Fruit fly (Drosophila melanogaster) S2 (cell line): ENCODE measurements around the gene TwdlW.
A peak's percentile ranks its signal among the peaks of the same experiment; 100 is the strongest.

ENCODE experiments used
- CG8478 ChIP-seq: fragments of >200 bp; optimal IDR thresholded peaks from 2 replicates; lab custom pipeline; 2018
- CTCF ChIP-seq, 2 experiments: fragments of >200 bp; optimal IDR thresholded peaks; 2 replicates each; lab custom pipeline; 2018

TwdlW gene

dm6 chr3R:17125339-17126044 is 16.7 kb downstream of the TwdlW start, which contains the start of gene cher:
Gene cher, minus strand, starts transcription at chr3R:17125389.
- TF ChIP-seq CTCF (optimal IDR thresholded peaks at IDR 0.05; lab: Kevin White, UChicago), result no peak

dm6 chr3R:17124177-17124576 is 18.0 kb downstream of the TwdlW start, which contains the start of gene CG45079:
Gene CG45079, plus strand, starts transcription at chr3R:17124477.
- TF ChIP-seq CG8478 (lab: Kevin White, UChicago), result no peak
- no peak for TF ChIP-seq CTCF (optimal IDR thresholded peaks at IDR 0.05; lab: Kevin White, UChicago)

- TF ChIP-seq CG8478 (lab: Kevin White, UChicago) (no peak), CTCF (optimal IDR thresholded peaks at IDR 0.05; lab: Kevin White, UChicago) (no peak)
These were observed 19.3 kb downstream of the TwdlW start for dm6 chr3R:17122796-17123504.

dm6 chr3R:17121277-17121676 is 20.9 kb downstream of the TwdlW start, which contains the start of gene CG42779:
Gene CG42779, plus strand, starts transcription at chr3R:17121577.
- TF ChIP-seq CTCF (optimal IDR thresholded peaks at IDR 0.05; lab: Kevin White, UChicago), result no peak
- no peak for TF ChIP-seq CG8478 (lab: Kevin White, UChicago)

- TF ChIP-seq CG8478 (lab: Kevin White, UChicago), result no peak
- no peak for TF ChIP-seq CTCF (optimal IDR thresholded peaks at IDR 0.05; lab: Kevin White, UChicago)
These were observed 22.0 kb downstream of the TwdlW start, which contains the start of gene CG34278 for dm6 chr3R:17120165-17120564. Gene CG34278, plus strand, starts transcription at chr3R:17120465.

dm6 chr3R:17118917-17119378 is 23.3 kb downstream of the TwdlW start:
- TF ChIP-seq CTCF (optimal IDR thresholded peaks at IDR 0.05; lab: Kevin White, UChicago) (no peak), CG8478 (lab: Kevin White, UChicago) (no peak)

- TF ChIP-seq CTCF (optimal IDR thresholded peaks at IDR 0.05; lab: Kevin White, UChicago) (no peak), CG8478 (lab: Kevin White, UChicago) (no peak)
These were observed 24.4 kb downstream of the TwdlW start for dm6 chr3R:17117607-17118327.

dm6 chr3R:17116231-17116630 is 26.0 kb downstream of the TwdlW start:
- TF ChIP-seq CG8478 (lab: Kevin White, UChicago) (no peak), CTCF (optimal IDR thresholded peaks at IDR 0.05; lab: Kevin White, UChicago) (no peak)

dm6 chr3R:17115668-17116067 is 26.5 kb downstream of the TwdlW start:
- no peak for TF ChIP-seq CG8478 (lab: Kevin White, UChicago)
- no peak for TF ChIP-seq CTCF (optimal IDR thresholded peaks at IDR 0.05; lab: Kevin White, UChicago)

dm6 chr3R:17110880-17111726 is 31.1 kb downstream of the TwdlW start:
- TF ChIP-seq CTCF (optimal IDR thresholded peaks at IDR 0.05; lab: Kevin White, UChicago) (no peak), CG8478 (lab: Kevin White, UChicago) (no peak)

dm6 chr3R:17108881-17109280 is 33.3 kb downstream of the TwdlW start:
- peak; percentile 63 to 86 for TF ChIP-seq CTCF (optimal IDR thresholded peaks at IDR 0.05; lab: Kevin White, UChicago)
- TF ChIP-seq CG8478 (lab: Kevin White, UChicago), result no peak
